Worm (Caenorhabditis elegans) whole organism, L1 larva: Measurements from ENCODE around the gene F17E9.18.

Source experiments
- fos-1 ChIP-seq: fragments of 150-350 bp; optimal IDR thresholded peaks from 2 replicates; lab custom pipeline; 2014; ENCODE audit warnings: missing biosample characterization, missing genetic modification characterization
- hpl-2 ChIP-seq: fragments of 150-350 bp; optimal IDR thresholded peaks from 2 replicates; lab custom pipeline; 2014; ENCODE audit warnings: missing biosample characterization, missing genetic modification reagents, missing genetic modification characterization
- nhr-11 ChIP-seq: fragments of 150-350 bp; optimal IDR thresholded peaks from 2 replicates; lab custom pipeline; 2014; ENCODE audit warnings: missing biosample characterization, missing genetic modification characterization
- nhr-237 ChIP-seq: fragments of 150-350 bp; optimal IDR thresholded peaks from 2 replicates; lab custom pipeline; 2014; ENCODE audit warnings: missing biosample characterization, missing genetic modification characterization
- snpc-4 ChIP-seq: fragments of 150-350 bp; optimal IDR thresholded peaks from 2 replicates; lab custom pipeline; 2014; ENCODE audit warnings: missing biosample characterization, missing genetic modification characterization
- unc-62 ChIP-seq: fragments of 150-350 bp; optimal IDR thresholded peaks from 2 replicates; lab custom pipeline; 2014; ENCODE audit warnings: missing biosample characterization, missing genetic modification reagents, missing genetic modification characterization

- TF ChIP-seq snpc-4 (tag; lab: Kevin White, UChicago) = no peak
- TF ChIP-seq hpl-2 = no peak
- no peak for TF ChIP-seq nhr-11 (tag; lab: Kevin White, UChicago)
- TF ChIP-seq nhr-237 (tag; lab: Kevin White, UChicago) = no peak
- no peak for TF ChIP-seq unc-62 (GFP tag; lab: Kevin White, UChicago)
- TF ChIP-seq fos-1 = no peak
These were observed 10.3 kb upstream of the F17E9.18 start for ce11 chrIV:8357299-8357698.
